Worm (Caenorhabditis elegans) whole organism, L4 larva: ENCODE data around the gene lag-1.

Experiments used
- F10B5.3 ChIP-seq: sonication (generic microtip); optimal IDR thresholded peaks from 2 replicates; lab custom pipeline; 2016; ENCODE audit warnings: mild to moderate bottlenecking, missing genetic modification characterization, missing compliant biosample characterization
- F37D6.2 ChIP-seq: sonication (generic microtip); optimal IDR thresholded peaks from 2 replicates; lab custom pipeline; 2016; ENCODE audit warnings: mild to moderate bottlenecking, missing genetic modification characterization, missing compliant biosample characterization
- F49E8.2 ChIP-seq: sonication (generic microtip); optimal IDR thresholded peaks from 2 replicates; lab custom pipeline; 2016; ENCODE audit warnings: missing compliant biosample characterization, mild to moderate bottlenecking, missing genetic modification characterization, borderline replicate concordance
- R02D3.7 ChIP-seq: fragments of 150-350 bp; sonication (generic microtip); optimal IDR thresholded peaks from 3 replicates; lab custom pipeline; 2014; ENCODE audit warnings: missing biosample characterization, missing genetic modification characterization
- Y5F2A.4 ChIP-seq: fragments of 200-800 bp; sonication (Bioruptor generic); optimal IDR thresholded peaks from 2 replicates; lab custom pipeline; 2018; ENCODE audit warnings: mild to moderate bottlenecking, missing genetic modification characterization, missing compliant biosample characterization
- Y75B8A.6 ChIP-seq: fragments of 200-800 bp; sonication (Bioruptor generic); IDR thresholded peaks from 2 replicates; pipeline ENCODE4 v1.3.6; 2022; ENCODE audit warnings: missing genetic modification reagents, missing genetic modification characterization, missing compliant biosample characterization
- ZK546.5 ChIP-seq, 2 experiments: sonication (generic microtip); optimal IDR thresholded peaks; 2 replicates each; lab custom pipeline; 2017; ENCODE audit warnings: missing biosample characterization in 2 of 2, missing genetic modification characterization in 2 of 2
- aly-2 ChIP-seq: sonication (generic microtip); optimal IDR thresholded peaks from 2 replicates; lab custom pipeline; 2018; ENCODE audit warnings: missing biosample characterization, missing genetic modification characterization
- ama-1 ChIP-seq: fragments of 150-350 bp; optimal IDR thresholded peaks from 2 replicates; lab custom pipeline; 2014; ENCODE audit warnings: inconsistent platforms, mixed read lengths
- arid-1 ChIP-seq: fragments of 200-800 bp; sonication (Bioruptor generic); conservative IDR thresholded peaks from 2 replicates; pipeline ENCODE4 v1.3.6; 2022; ENCODE audit warnings: missing genetic modification reagents, missing genetic modification characterization, missing compliant biosample characterization
- attf-4 ChIP-seq: sonication (generic microtip); optimal IDR thresholded peaks from 3 replicates; lab custom pipeline; 2017; ENCODE audit warnings: missing biosample characterization, missing genetic modification characterization
- ceh-62 ChIP-seq: sonication (generic microtip); optimal IDR thresholded peaks from 2 replicates; lab custom pipeline; 2017; ENCODE audit warnings: missing biosample characterization, missing genetic modification characterization
- ces-1 ChIP-seq: fragments of 150-350 bp; sonication (generic microtip); optimal IDR thresholded peaks from 4 replicates; lab custom pipeline; 2014; ENCODE audit warnings: missing biosample characterization, missing genetic modification reagents, missing genetic modification characterization
- daf-16 ChIP-seq, 3 experiments: sonication (generic microtip); optimal IDR thresholded peaks; 2 replicates each; lab custom pipeline; 2016 to 2017; ENCODE audit warnings: missing genetic modification characterization in 3 of 3, missing genetic modification reagents in 3 of 3, mild to moderate bottlenecking in 2 of 3, missing compliant biosample characterization in 2 of 3, missing biosample characterization in 1 of 3, moderate library complexity in 1 of 3
- daf-19 ChIP-seq: fragments of 200-800 bp; sonication (Bioruptor generic); conservative IDR thresholded peaks from 2 replicates; pipeline ENCODE4 v1.3.6; 2022; ENCODE audit warnings: missing genetic modification characterization, missing compliant biosample characterization
- dmd-9 ChIP-seq: fragments of 200-800 bp; sonication (Bioruptor generic); IDR thresholded peaks from 2 replicates; pipeline ENCODE4 v1.3.6; 2022; ENCODE audit warnings: missing genetic modification reagents, missing genetic modification characterization, missing compliant biosample characterization
- duxl-1 ChIP-seq: sonication (generic microtip); optimal IDR thresholded peaks from 2 replicates; lab custom pipeline; 2016; ENCODE audit warnings: mild to moderate bottlenecking, missing genetic modification characterization, moderate library complexity, missing compliant biosample characterization; ENCODE audit not compliant: poor library complexity
- egl-27 ChIP-seq: sonication (generic microtip); optimal IDR thresholded peaks from 3 replicates; lab custom pipeline; 2017; ENCODE audit warnings: missing biosample characterization, missing genetic modification reagents, missing genetic modification characterization
- egl-43 ChIP-seq: fragments of 200-800 bp; sonication (Bioruptor generic); IDR thresholded peaks from 2 replicates; pipeline ENCODE4 v1.3.6; 2022; ENCODE audit warnings: missing genetic modification reagents, missing genetic modification characterization, missing compliant biosample characterization
- fkh-10 ChIP-seq: fragments of 150-350 bp; optimal IDR thresholded peaks from 2 replicates; lab custom pipeline; 2014; ENCODE audit warnings: missing biosample characterization, missing genetic modification reagents, missing genetic modification characterization
- gei-8 ChIP-seq: fragments of 200-800 bp; sonication (Bioruptor generic); optimal IDR thresholded peaks from 2 replicates; lab custom pipeline; 2018; ENCODE audit warnings: mild to moderate bottlenecking, missing genetic modification characterization, missing compliant biosample characterization
- hlh-11 ChIP-seq: fragments of 200-800 bp; sonication (Bioruptor generic); optimal IDR thresholded peaks from 2 replicates; lab custom pipeline; 2018; ENCODE audit warnings: mild to moderate bottlenecking, missing genetic modification characterization, missing compliant biosample characterization
- lin-13 ChIP-seq: fragments of 150-350 bp; optimal IDR thresholded peaks from 2 replicates; lab custom pipeline; 2014; ENCODE audit warnings: missing biosample characterization, missing genetic modification reagents, missing genetic modification characterization
- lin-29 ChIP-seq: fragments of 200-800 bp; sonication (Bioruptor generic); IDR thresholded peaks from 2 replicates; pipeline ENCODE4 v1.3.6; 2022; ENCODE audit warnings: missing genetic modification reagents, missing genetic modification characterization, missing compliant biosample characterization
- lsy-2 ChIP-seq, 2 experiments: fragments of 150-350 bp in 1 of 2; sonication (generic microtip) in 1 of 2; optimal IDR thresholded peaks; 2 replicates each; lab custom pipeline; 2014 to 2017; ENCODE audit warnings: missing biosample characterization in 2 of 2, missing genetic modification characterization in 2 of 2
- mdl-1 ChIP-seq, 2 experiments: fragments of 150-350 bp in 1 of 2; sonication (generic microtip) in 1 of 2; optimal IDR thresholded peaks; 2 replicates each; lab custom pipeline; 2014 to 2017; ENCODE audit warnings: missing biosample characterization in 2 of 2, missing genetic modification characterization in 2 of 2
- mep-1 ChIP-seq: fragments of 150-350 bp; sonication (generic microtip); optimal IDR thresholded peaks from 3 replicates; lab custom pipeline; 2014; ENCODE audit warnings: missing biosample characterization, missing genetic modification characterization
- mes-2 ChIP-seq: sonication (generic microtip); optimal IDR thresholded peaks from 2 replicates; lab custom pipeline; 2016; ENCODE audit warnings: missing genotype, mild to moderate bottlenecking, missing genetic modification characterization, missing compliant biosample characterization; ENCODE audit not compliant: poor library complexity, severe bottlenecking
- mxl-3 ChIP-seq: fragments of 200-800 bp; sonication (Bioruptor generic); optimal IDR thresholded peaks from 2 replicates; lab custom pipeline; 2018; ENCODE audit warnings: mild to moderate bottlenecking, missing genetic modification characterization, missing compliant biosample characterization
- nhr-111 ChIP-seq: fragments of 200-800 bp; sonication (Bioruptor generic); optimal IDR thresholded peaks from 2 replicates; lab custom pipeline; 2018; ENCODE audit warnings: mild to moderate bottlenecking, missing genetic modification characterization, missing compliant biosample characterization
- nhr-237 ChIP-seq: sonication (generic microtip); optimal IDR thresholded peaks from 2 replicates; lab custom pipeline; 2017; ENCODE audit warnings: missing biosample characterization, missing genetic modification characterization
- nhr-25 ChIP-seq: sonication (generic microtip); optimal IDR thresholded peaks from 2 replicates; lab custom pipeline; 2017; ENCODE audit warnings: missing genetic modification characterization, mild to moderate bottlenecking, missing compliant biosample characterization, antibody characterized with exemption, moderate library complexity, borderline replicate concordance; ENCODE audit not compliant: insufficient read depth
- nhr-41 ChIP-seq: fragments of 200-800 bp; sonication (Bioruptor generic); IDR thresholded peaks from 2 replicates; pipeline ENCODE4 v1.3.6; 2022; ENCODE audit warnings: missing genetic modification reagents, missing genetic modification characterization, missing compliant biosample characterization
- nhr-48 ChIP-seq: sonication (generic microtip); optimal IDR thresholded peaks from 2 replicates; lab custom pipeline; 2016; ENCODE audit warnings: mild to moderate bottlenecking, missing genetic modification characterization, missing compliant biosample characterization
- nhr-76 ChIP-seq: fragments of 150-350 bp; optimal IDR thresholded peaks from 2 replicates; lab custom pipeline; 2014; ENCODE audit warnings: missing biosample characterization, missing genetic modification characterization
- php-3 ChIP-seq: fragments of 200-800 bp; sonication (Bioruptor generic); IDR thresholded peaks from 2 replicates; pipeline ENCODE4 v1.3.6; 2022; ENCODE audit warnings: missing genetic modification reagents, missing genetic modification characterization, missing compliant biosample characterization
- saeg-2 ChIP-seq: fragments of 200-800 bp; sonication (Bioruptor generic); IDR thresholded peaks from 2 replicates; pipeline ENCODE4 v1.3.6; 2022; ENCODE audit warnings: missing genetic modification reagents, missing genetic modification characterization, missing compliant biosample characterization
- snpc-4 ChIP-seq: fragments of 150-350 bp; optimal IDR thresholded peaks from 2 replicates; lab custom pipeline; 2014; ENCODE audit warnings: missing biosample characterization, missing genetic modification characterization
- spr-1 ChIP-seq: sonication (generic microtip); optimal IDR thresholded peaks from 2 replicates; lab custom pipeline; 2016; ENCODE audit warnings: mild to moderate bottlenecking, missing genetic modification characterization, missing compliant biosample characterization
- spr-3 ChIP-seq: fragments of 200-800 bp; sonication (Bioruptor generic); optimal IDR thresholded peaks from 2 replicates; lab custom pipeline; 2018; ENCODE audit warnings: mild to moderate bottlenecking, missing genetic modification characterization, missing compliant biosample characterization
- tra-1 ChIP-seq: fragments of 200-800 bp; sonication (Bioruptor generic); IDR thresholded peaks from 2 replicates; pipeline ENCODE4 v1.3.6; 2022; ENCODE audit warnings: missing genetic modification reagents, missing genetic modification characterization, missing compliant biosample characterization
- unc-130 ChIP-seq: sonication (generic microtip); optimal IDR thresholded peaks from 2 replicates; lab custom pipeline; 2016; ENCODE audit warnings: missing genetic modification reagents, missing genetic modification characterization, missing compliant biosample characterization
- unc-39 ChIP-seq: sonication (generic microtip); optimal IDR thresholded peaks from 2 replicates; lab custom pipeline; 2017; ENCODE audit warnings: missing biosample characterization, missing genetic modification characterization
- unc-62 ChIP-seq, 3 experiments: fragments of 150-350 bp in 1 of 3; sonication (generic microtip); optimal IDR thresholded peaks in 2 of 3; peaks in 1 of 3; 1 replicate in 1 of 3; 2 replicates in 2 of 3; lab custom pipeline; 2014 to 2017; ENCODE audit warnings: missing biosample characterization in 3 of 3, missing genetic modification characterization in 3 of 3, missing genetic modification reagents in 3 of 3, missing genotype in 1 of 3
- zfp-3 ChIP-seq: fragments of 200-800 bp; sonication (Bioruptor generic); conservative IDR thresholded peaks from 2 replicates; pipeline ENCODE4 v1.3.6; 2022; ENCODE audit warnings: missing genetic modification reagents, missing genetic modification characterization, missing compliant biosample characterization
- ztf-7 ChIP-seq: fragments of 150-350 bp; optimal IDR thresholded peaks from 2 replicates; lab custom pipeline; 2014; ENCODE audit warnings: missing biosample characterization, missing genetic modification characterization

The lag-1 gene

ce11 chrIV:6094315-6094606, 946 bp upstream of the lag-1 start:
- TF ChIP-seq unc-62 (GFP tag; optimal IDR thresholded peaks at IDR 0.05 in 1 of 2; lab: Kevin White, UChicago) (peak in 1 of 2 experiments; percentile 57), unc-62 (tag; optimal IDR thresholded peaks at IDR 0.05; lab: Kevin White, UChicago) (no peak), arid-1 (GFP tag; lab: Robert Waterston, UW) (no peak)
- TF ChIP-seq, all 104 proteins: peak for 1

- TF ChIP-seq nhr-111 (GFP tag; lab: Kevin White, UChicago) (no peak), attf-4 (tag; lab: Kevin White, UChicago) (no peak), duxl-1 (no peak), ama-1 (no peak), nhr-48 (tag; lab: Kevin White, UChicago) (peak; percentile 84), fkh-10 (no peak), unc-39 (tag; lab: Kevin White, UChicago) (no peak), gei-8 (GFP tag; lab: Kevin White, UChicago) (no peak), zfp-3 (GFP tag; lab: Robert Waterston, UW) (no peak), mxl-3 (GFP tag; lab: Kevin White, UChicago) (peak; percentile 95), lsy-2 (tag; optimal IDR thresholded peaks at IDR 0.05; lab: Kevin White, UChicago) (peak; percentile 56 to 74), nhr-41 (0 out of 2 replicates have a peak, but pooled peaks have one; percentile 15), daf-19 (GFP tag; lab: Robert Waterston, UW) (no peak), ZK546.5 (tag; optimal IDR thresholded peaks at IDR 0.05; lab: Kevin White, UChicago) (no peak), ces-1 (GFP tag; lab: Kevin White, UChicago) (no peak), snpc-4 (tag; lab: Kevin White, UChicago) (no peak), saeg-2 (GFP tag; lab: Robert Waterston, UW) (no peak), mes-2 (tag; lab: Kevin White, UChicago) (peak; percentile 68), R02D3.7 (no peak), php-3 (GFP tag; lab: Robert Waterston, UW) (no peak), F49E8.2 (tag; lab: Kevin White, UChicago) (no peak), F37D6.2 (tag; lab: Kevin White, UChicago) (peak; percentile 27), nhr-76 (tag; lab: Kevin White, UChicago) (no peak), ceh-62 (tag; lab: Kevin White, UChicago) (no peak), nhr-237 (tag; lab: Kevin White, UChicago) (no peak), lin-29 (GFP tag; lab: Robert Waterston, UW) (0 out of 2 replicates have a peak, but pooled peaks have one; percentile 24), egl-43 (GFP tag; lab: Robert Waterston, UW) (peak; percentile 26; the same call in 1 of the 2 replicates), tra-1 (GFP tag; lab: Robert Waterston, UW) (peak; percentile 82), mep-1 (tag; lab: Kevin White, UChicago) (peak; percentile 88), lin-13 (GFP tag; lab: Kevin White, UChicago) (peak; percentile 39), daf-16 (GFP tag; optimal IDR thresholded peaks at IDR 0.05; lab: Kevin White, UChicago) (peak; percentile 2 to 31), daf-16 (tag; optimal IDR thresholded peaks at IDR 0.05; lab: Kevin White, UChicago) (peak; percentile 76), hlh-11 (tag; lab: Kevin White, UChicago) (peak; percentile 98), Y75B8A.6 (GFP tag; lab: Robert Waterston, UW) (no peak), F10B5.3 (peak; percentile 47), spr-1 (tag; lab: Kevin White, UChicago) (peak; percentile 76), mdl-1 (tag; optimal IDR thresholded peaks at IDR 0.05; lab: Kevin White, UChicago) (peak; percentile 81 to 87), egl-27 (tag; lab: Kevin White, UChicago) (no peak), aly-2 (tag; lab: Kevin White, UChicago) (no peak), Y5F2A.4 (GFP tag; lab: Kevin White, UChicago) (no peak), arid-1 (GFP tag; lab: Robert Waterston, UW) (no peak), spr-3 (no peak), dmd-9 (GFP tag; lab: Robert Waterston, UW) (no peak), unc-130 (no peak), nhr-25 (peak; percentile 65), ztf-7 (tag; lab: Kevin White, UChicago) (no peak)
Observed at ce11 chrIV:6097040-6097928, 2.1 kb downstream of the lag-1 start.
